Worm (Caenorhabditis elegans): ENCODE results near the gene F45C12.17.

- TF ChIP-seq F13C5.2 (tag; optimal IDR thresholded peaks at IDR 0.05), result no peak
- TF ChIP-seq ceh-36 (tag; optimal IDR thresholded peaks at IDR 0.05), result no peak
- no peak for TF ChIP-seq tra-4 (tag; optimal IDR thresholded peaks at IDR 0.05)
- TF ChIP-seq B0310.2 (tag; optimal IDR thresholded peaks at IDR 0.05), result no peak
- no peak for TF ChIP-seq ama-1 (optimal IDR thresholded peaks at IDR 0.05)
These were observed 46.8 kb upstream of the F45C12.17 start, which contains the start of gene irld-36 for ce11 chrII:1679081-1679480.
